Fruit fly (Drosophila melanogaster): Measurements from ENCODE around the gene CG13458.

The CG13458 gene

dm6 chr3L:15094589-15095288 is 18.6 kb upstream of the CG13458 start, which contains the start of the genes sstn, Plp and GlyRS (continued):
- TF ChIP-seq Xbp1 (GFP tag; optimal IDR thresholded peaks at IDR 0.05) (peak; percentile 40), Nf-YA (GFP tag; IDR thresholded peaks at IDR 0.05) (no peak), Meics (GFP tag; optimal IDR thresholded peaks at IDR 0.05) (peak; percentile 46), corto (GFP tag; optimal IDR thresholded peaks at IDR 0.05) (peak; percentile 18), CG7556 (GFP tag; optimal IDR thresholded peaks at IDR 0.05) (peak; percentile 51), oc (tag; optimal IDR thresholded peaks at IDR 0.05) (peak; percentile 26), sqz (GFP tag; optimal IDR thresholded peaks at IDR 0.05) (peak; percentile 13), MESR4 (GFP tag; optimal IDR thresholded peaks at IDR 0.05) (peak; percentile 72), Med (GFP tag) (peak; percentile 70), CG15601 (tag; optimal IDR thresholded peaks at IDR 0.05) (peak; percentile 33), CG31441 (GFP tag; IDR thresholded peaks at IDR 0.05) (peak; percentile 85), CG17361 (GFP tag; IDR thresholded peaks at IDR 0.05) (peak; percentile 78), nerfin-1 (tag; optimal IDR thresholded peaks at IDR 0.05) (no peak), slp2 (GFP tag; optimal IDR thresholded peaks at IDR 0.05) (no peak), CG3163 (GFP tag; optimal IDR thresholded peaks at IDR 0.05) (no peak), insv (GFP tag; optimal IDR thresholded peaks at IDR 0.05) (peak in 1 of 2 experiments; percentile 8), CG3847 (GFP tag; IDR thresholded peaks at IDR 0.05) (no peak), Jarid2 (GFP tag; optimal IDR thresholded peaks at IDR 0.05) (peak; percentile 61), BEAF-32 (GFP tag; optimal IDR thresholded peaks at IDR 0.05) (peak; percentile 70), Mes4 (GFP tag; optimal IDR thresholded peaks at IDR 0.05) (no peak), CG13123 (GFP tag; optimal IDR thresholded peaks at IDR 0.05) (peak; percentile 22), crp (GFP tag; optimal IDR thresholded peaks at IDR 0.05) (peak in 1 of 2 experiments; percentile 33), Dp (GFP tag; optimal IDR thresholded peaks at IDR 0.05) (peak; percentile 17), Nf-YC (tag; optimal IDR thresholded peaks at IDR 0.05) (peak; percentile 59), CG13287 (GFP tag; IDR thresholded peaks at IDR 0.05; ENCODE audit: partially characterized antibody) (peak; percentile 50), ab (GFP tag; optimal IDR thresholded peaks at IDR 0.05) (no peak), CG2116 (GFP tag; optimal IDR thresholded peaks at IDR 0.05) (peak; percentile 58), B-H2 (GFP tag; optimal IDR thresholded peaks at IDR 0.05) (peak; percentile 14), dpn (GFP tag; optimal IDR thresholded peaks at IDR 0.05) (peak in 1 of 2 experiments; percentile 39), zfh2 (GFP tag; optimal IDR thresholded peaks at IDR 0.05) (peak; percentile 14), salm (tag; optimal IDR thresholded peaks at IDR 0.05) (no peak), twi (tag; optimal IDR thresholded peaks at IDR 0.05) (peak; percentile 26), tio (GFP tag; optimal IDR thresholded peaks at IDR 0.05) (peak; percentile 2), CG5953 (GFP tag; IDR thresholded peaks at IDR 0.05) (no peak), sima (GFP tag; optimal IDR thresholded peaks at IDR 0.05) (no peak), CG9437 (GFP tag; optimal IDR thresholded peaks at IDR 0.05) (no peak), CG1603 (tag; optimal IDR thresholded peaks at IDR 0.05) (no peak), bsh (GFP tag; optimal IDR thresholded peaks at IDR 0.05) (peak in 1 of 2 experiments; percentile 19), bigmax (GFP tag; optimal IDR thresholded peaks at IDR 0.05) (no peak), lbe (GFP tag; optimal IDR thresholded peaks at IDR 0.05) (peak; percentile 2), lilli (GFP tag; optimal IDR thresholded peaks at IDR 0.05) (peak; percentile 41), az2 (GFP tag; optimal IDR thresholded peaks at IDR 0.05) (peak; percentile 20), CG11085 (GFP tag; IDR thresholded peaks at IDR 0.05) (no peak), CG9817 (tag; optimal IDR thresholded peaks at IDR 0.05) (peak; percentile 42), vvl (GFP tag; IDR thresholded peaks at IDR 0.05) (peak; percentile 51; the same call in 1 of the 2 replicates), CG3726 (GFP tag; IDR thresholded peaks at IDR 0.05) (no peak), CG13894 (tag; optimal IDR thresholded peaks at IDR 0.05) (peak; percentile 40), gsb-n (tag; optimal IDR thresholded peaks at IDR 0.05) (peak; percentile 38), sens (GFP tag) (peak; percentile 60)

All from whole organism, embryonic.